Worm (Caenorhabditis elegans): Measurements from ENCODE around the gene ets-10.
"Not testable (repeated sequence)": the region's sequence is repeated elsewhere in the genome, so short reads cannot be mapped to it uniquely, and the experiment has no call there.

The ets-10 gene

ce11 chrX:4332305-4332704, 48.3 kb downstream of the ets-10 start, which contains the start of gene C24A8.6:
Gene C24A8.6 (minus strand): TSS chrX:4332405.
- not testable (repeated sequence) for TF ChIP-seq ZK546.5 (tag; optimal IDR thresholded peaks at IDR 0.05); nfya-1 (tag; optimal IDR thresholded peaks at IDR 0.05; ENCODE audit: insufficient read depth); unc-39 (tag; optimal IDR thresholded peaks at IDR 0.05)

Measured in whole organism, L3 larva.